Fruit fly (Drosophila melanogaster): ENCODE results near the gene CG10413.
A peak's percentile ranks its signal among the peaks of the same experiment; 100 is the strongest.

Gene CG10413

dm6 chr2L:18557965-18558537 lies 47.0 kb downstream of the CG10413 start:
- peak; percentile 4 for TF ChIP-seq Hnf4 (GFP tag; optimal IDR thresholded peaks at IDR 0.05)
- TF ChIP-seq sv (GFP tag; optimal IDR thresholded peaks at IDR 0.05), result peak; percentile 52
- peak; percentile 39 for TF ChIP-seq fru (GFP tag; optimal IDR thresholded peaks at IDR 0.05)
- peak; percentile 29 for TF ChIP-seq sage (GFP tag; optimal IDR thresholded peaks at IDR 0.05)
- TF ChIP-seq HLH106 (tag; optimal IDR thresholded peaks at IDR 0.05), result peak; percentile 17
- TF ChIP-seq Sp1 (GFP tag; optimal IDR thresholded peaks at IDR 0.05), result no peak
- peak; percentile 14 for TF ChIP-seq OdsH (GFP tag; optimal IDR thresholded peaks at IDR 0.05)
- peak; percentile 11 for TF ChIP-seq h (GFP tag; optimal IDR thresholded peaks at IDR 0.05)
- TF ChIP-seq dsf (GFP tag; optimal IDR thresholded peaks at IDR 0.05; ENCODE audit: borderline replicate concordance), result no peak
- no peak for TF ChIP-seq woc (GFP tag; optimal IDR thresholded peaks at IDR 0.05)
- no peak for TF ChIP-seq pan (optimal IDR thresholded peaks at IDR 0.05)
- TF ChIP-seq rgr (GFP tag; optimal IDR thresholded peaks at IDR 0.05), result peak; percentile 20
- TF ChIP-seq foxo (GFP tag; optimal IDR thresholded peaks at IDR 0.05), result peak in 1 of 2 experiments; percentile 73
- TF ChIP-seq psq (GFP tag; optimal IDR thresholded peaks at IDR 0.05), result peak; percentile 48

dm6 chr2L:18556384-18556783 lies 48.7 kb downstream of the CG10413 start:
- TF ChIP-seq CrebA (GFP tag; optimal IDR thresholded peaks at IDR 0.05; ENCODE audit: borderline replicate concordance) (no peak), Abd-B (GFP tag; optimal IDR thresholded peaks at IDR 0.05) (no peak), sv (GFP tag; optimal IDR thresholded peaks at IDR 0.05) (no peak), psq (GFP tag; optimal IDR thresholded peaks at IDR 0.05) (no peak), Hr83 (GFP tag; optimal IDR thresholded peaks at IDR 0.05; ENCODE audit: poor library complexity, severe bottlenecking) (no peak), jim (GFP tag; optimal IDR thresholded peaks at IDR 0.05) (no peak)

dm6 chr2L:18554205-18554604 lies 50.8 kb downstream of the CG10413 start:
- TF ChIP-seq fru (GFP tag; optimal IDR thresholded peaks at IDR 0.05) (no peak), ey (GFP tag; optimal IDR thresholded peaks at IDR 0.05) (no peak)

Measured in whole organism, wandering third instar larva.